Worm (Caenorhabditis elegans) whole organism, early embryonic: ENCODE results near the gene oac-59.

Experiments
- B0310.2 ChIP-seq: sonication (generic microtip); optimal IDR thresholded peaks from 2 replicates; lab custom pipeline; 2016; ENCODE audit warnings: mild to moderate bottlenecking, missing genetic modification characterization, missing compliant biosample characterization
- F13C5.2 ChIP-seq: sonication (generic microtip); optimal IDR thresholded peaks from 2 replicates; lab custom pipeline; 2017; ENCODE audit warnings: mild to moderate bottlenecking, missing genetic modification characterization, inconsistent platforms, missing compliant biosample characterization
- aly-1 ChIP-seq: sonication (generic microtip); optimal IDR thresholded peaks from 2 replicates; lab custom pipeline; 2016; ENCODE audit warnings: missing genetic modification characterization, missing compliant biosample characterization
- ama-1 ChIP-seq: fragments of 150-350 bp; optimal IDR thresholded peaks from 2 replicates; lab custom pipeline; 2014
- ceh-13 ChIP-seq: fragments of 200-800 bp; sonication (Bioruptor generic); optimal IDR thresholded peaks from 2 replicates; lab custom pipeline; 2018; ENCODE audit warnings: mild to moderate bottlenecking, missing genetic modification characterization, missing compliant biosample characterization
- ceh-36 ChIP-seq: sonication (generic microtip); optimal IDR thresholded peaks from 2 replicates; lab custom pipeline; 2016; ENCODE audit warnings: missing genetic modification characterization, inconsistent platforms, missing compliant biosample characterization
- ets-7 ChIP-seq: sonication (generic microtip); optimal IDR thresholded peaks from 2 replicates; lab custom pipeline; 2016; ENCODE audit warnings: missing genotype, missing genetic modification characterization, missing compliant biosample characterization
- flt-1 ChIP-seq: fragments of 200-800 bp; sonication (Bioruptor generic); IDR thresholded peaks from 2 replicates; pipeline ENCODE4 v1.3.6; 2022; ENCODE audit warnings: missing genetic modification characterization, missing compliant biosample characterization
- hmbx-1 ChIP-seq: sonication (generic microtip); optimal IDR thresholded peaks from 2 replicates; lab custom pipeline; 2016; ENCODE audit warnings: mild to moderate bottlenecking, missing genetic modification characterization, missing compliant biosample characterization
- hmg-4 ChIP-seq: fragments of 200-800 bp; sonication (Bioruptor generic); optimal IDR thresholded peaks from 2 replicates; lab custom pipeline; 2018; ENCODE audit warnings: mild to moderate bottlenecking, missing genetic modification characterization, missing compliant biosample characterization
- hnd-1 ChIP-seq: sonication (generic microtip); optimal IDR thresholded peaks from 2 replicates; lab custom pipeline; 2016; ENCODE audit warnings: missing genetic modification characterization, missing compliant biosample characterization
- pes-1 ChIP-seq: fragments of 200-800 bp; sonication (Bioruptor generic); IDR thresholded peaks from 2 replicates; pipeline ENCODE4 v1.3.6; 2022; ENCODE audit warnings: missing genetic modification reagents, missing genetic modification characterization, missing compliant biosample characterization
- scrt-1 ChIP-seq: fragments of 200-800 bp; sonication (Bioruptor generic); IDR thresholded peaks from 2 replicates; pipeline ENCODE4 v1.3.6; 2022; ENCODE audit warnings: missing genetic modification characterization, missing compliant biosample characterization
- sea-1 ChIP-seq: fragments of 200-800 bp; sonication (Bioruptor generic); conservative IDR thresholded peaks from 2 replicates; pipeline ENCODE4 v1.3.6; 2022; ENCODE audit warnings: missing genetic modification characterization, missing compliant biosample characterization
- tbx-11 ChIP-seq: fragments of 200-800 bp; sonication (Bioruptor generic); IDR thresholded peaks from 2 replicates; pipeline ENCODE4 v1.3.6; 2022; ENCODE audit warnings: missing genetic modification characterization, missing compliant biosample characterization
- tbx-37 ChIP-seq: fragments of 200-800 bp; sonication (Bioruptor generic); conservative IDR thresholded peaks from 2 replicates; pipeline ENCODE4 v1.3.6; 2022; ENCODE audit warnings: missing genetic modification reagents, missing genetic modification characterization, missing compliant biosample characterization
- tra-4 ChIP-seq: sonication (generic microtip); optimal IDR thresholded peaks from 2 replicates; lab custom pipeline; 2017; ENCODE audit warnings: missing genetic modification characterization, missing compliant biosample characterization

Gene oac-59

DNA sequence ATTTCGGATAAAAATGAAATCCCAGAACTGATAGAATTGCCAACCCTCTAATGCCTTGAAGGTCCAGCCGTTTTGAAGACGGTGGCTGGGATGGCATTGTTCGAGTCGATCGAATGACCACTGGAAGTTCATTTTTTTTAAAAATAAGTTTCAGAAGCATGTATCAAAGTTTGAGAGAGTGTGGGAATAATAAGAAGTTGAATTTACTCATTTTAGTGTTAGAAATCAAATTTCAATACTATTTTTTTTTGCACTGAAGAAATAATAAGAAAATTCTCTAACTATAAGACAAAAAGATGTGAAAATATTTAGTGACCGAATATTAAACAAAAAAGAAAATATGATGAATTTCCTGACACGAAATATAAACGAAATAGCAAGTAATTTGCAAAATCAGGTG lies at the start of gene oac-59:
TSS of gene oac-59 (minus strand) at position 101 of the 400 bp plus-strand sequence.
- TF ChIP-seq hmbx-1 (tag; lab: Kevin White, UChicago) (no peak), sea-1 (GFP tag; lab: Robert Waterston, UW) (no peak), scrt-1 (GFP tag; lab: Robert Waterston, UW) (no peak), F13C5.2 (tag; lab: Kevin White, UChicago) (no peak), aly-1 (tag; lab: Kevin White, UChicago) (no peak), flt-1 (GFP tag; lab: Robert Waterston, UW) (no peak)

DNA sequence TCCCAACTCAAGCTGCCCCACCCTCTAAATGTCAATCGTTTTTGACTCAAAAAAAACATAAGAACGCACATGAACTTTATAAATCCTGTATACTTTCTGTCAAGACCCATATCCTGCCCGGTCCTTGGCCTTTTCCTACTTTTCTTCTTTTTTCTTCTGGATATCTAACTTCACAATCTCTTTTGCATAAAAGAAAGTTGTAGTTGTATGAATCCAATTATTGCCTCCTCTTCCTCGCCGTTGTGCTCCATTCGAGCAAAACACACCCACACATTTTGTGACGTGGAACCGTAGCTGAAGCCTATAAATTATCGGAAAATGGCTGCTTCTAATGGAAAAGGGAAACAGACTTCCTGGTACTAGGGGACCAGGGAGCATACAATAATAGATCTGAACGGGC lies 49.2 kb upstream of the oac-59 start:
- TF ChIP-seq aly-1 (tag; lab: Kevin White, UChicago) (no peak), tbx-11 (no peak), ceh-13 (GFP tag; lab: Kevin White, UChicago) (no peak), scrt-1 (GFP tag; lab: Robert Waterston, UW) (no peak), flt-1 (GFP tag; lab: Robert Waterston, UW) (no peak), tra-4 (tag; lab: Kevin White, UChicago) (no peak), B0310.2 (no peak), ceh-36 (tag; lab: Kevin White, UChicago) (no peak), hmbx-1 (tag; lab: Kevin White, UChicago) (no peak), tbx-37 (GFP tag; lab: Robert Waterston, UW) (no peak)

- TF ChIP-seq tbx-11, result no peak
- no peak for TF ChIP-seq ama-1 (lab: Kevin White, UChicago)
- no peak for TF ChIP-seq F13C5.2 (tag; lab: Kevin White, UChicago)
- TF ChIP-seq aly-1 (tag; lab: Kevin White, UChicago), result no peak
- no peak for TF ChIP-seq ceh-36 (tag; lab: Kevin White, UChicago)
- no peak for TF ChIP-seq scrt-1 (GFP tag; lab: Robert Waterston, UW)
- TF ChIP-seq ets-7 (tag; lab: Kevin White, UChicago), result no peak
- no peak for TF ChIP-seq hmg-4 (GFP tag; lab: Kevin White, UChicago)
- no peak for TF ChIP-seq sea-1 (GFP tag; lab: Robert Waterston, UW)
- TF ChIP-seq tra-4 (tag; lab: Kevin White, UChicago), result no peak
- TF ChIP-seq flt-1 (GFP tag; lab: Robert Waterston, UW), result no peak
Measured at ce11 chrIV:12349639-12350038, 48.6 kb upstream of the oac-59 start, which contains the start of gene best-22. Gene best-22, plus strand, starts transcription at chrIV:12349939.

DNA sequence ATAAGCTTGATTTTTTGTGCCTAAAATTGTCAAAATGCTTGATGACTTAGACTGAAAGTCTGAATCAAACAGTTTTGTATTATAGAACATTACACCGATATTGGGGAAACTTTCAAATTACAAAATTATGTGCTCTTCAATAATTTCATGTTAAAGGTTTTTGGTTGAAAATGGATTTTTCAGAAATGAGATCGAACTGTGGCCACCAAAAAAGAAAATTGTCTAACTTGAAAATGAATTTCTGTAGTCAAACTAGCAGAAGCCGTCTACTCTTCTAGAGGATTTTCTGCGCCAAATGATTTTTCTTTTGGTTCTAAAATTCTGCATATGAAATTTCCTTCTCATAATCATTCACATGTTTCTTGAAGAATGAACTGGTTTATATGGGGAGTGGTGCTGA lies 39.8 kb upstream of the oac-59 start:
- TF ChIP-seq sea-1 (GFP tag; lab: Robert Waterston, UW) (no peak), ama-1 (lab: Kevin White, UChicago) (no peak), ets-7 (tag; lab: Kevin White, UChicago) (no peak), scrt-1 (GFP tag; lab: Robert Waterston, UW) (no peak), tra-4 (tag; lab: Kevin White, UChicago) (no peak), B0310.2 (no peak), hmbx-1 (tag; lab: Kevin White, UChicago) (no peak), tbx-37 (GFP tag; lab: Robert Waterston, UW) (no peak), flt-1 (GFP tag; lab: Robert Waterston, UW) (no peak), ceh-13 (GFP tag; lab: Kevin White, UChicago) (no peak), pes-1 (GFP tag; lab: Robert Waterston, UW) (no peak), ceh-36 (tag; lab: Kevin White, UChicago) (no peak), hnd-1 (no peak), tbx-11 (no peak), F13C5.2 (tag; lab: Kevin White, UChicago) (no peak), hmg-4 (GFP tag; lab: Kevin White, UChicago) (no peak), aly-1 (tag; lab: Kevin White, UChicago) (no peak)

ce11 chrIV:12336893-12337627 lies 36.0 kb upstream of the oac-59 start, which contains the start of the genes F19B6.10 and wht-5:
Gene F19B6.10, plus strand, starts transcription at chrIV:12337193.
Gene wht-5, plus strand, starts transcription at chrIV:12337577.
- TF ChIP-seq tra-4 (tag; lab: Kevin White, UChicago) (no peak), ceh-36 (tag; lab: Kevin White, UChicago) (no peak), tbx-11 (no peak), scrt-1 (GFP tag; lab: Robert Waterston, UW) (no peak), F13C5.2 (tag; lab: Kevin White, UChicago) (no peak), flt-1 (GFP tag; lab: Robert Waterston, UW) (no peak), hmbx-1 (tag; lab: Kevin White, UChicago) (no peak), sea-1 (GFP tag; lab: Robert Waterston, UW) (no peak), ama-1 (lab: Kevin White, UChicago) (no peak), ets-7 (tag; lab: Kevin White, UChicago) (no peak)

ce11 chrIV:12335798-12336197 lies 34.7 kb upstream of the oac-59 start, which contains the start of gene F19B6.1:
Gene F19B6.1, minus strand, starts transcription at chrIV:12336075.
- TF ChIP-seq ceh-36 (tag; lab: Kevin White, UChicago) (no peak), B0310.2 (no peak), scrt-1 (GFP tag; lab: Robert Waterston, UW) (no peak), F13C5.2 (tag; lab: Kevin White, UChicago) (no peak), sea-1 (GFP tag; lab: Robert Waterston, UW) (no peak), ets-7 (tag; lab: Kevin White, UChicago) (no peak), flt-1 (GFP tag; lab: Robert Waterston, UW) (no peak), hmg-4 (GFP tag; lab: Kevin White, UChicago) (no peak), tbx-37 (GFP tag; lab: Robert Waterston, UW) (no peak), tbx-11 (no peak), hnd-1 (no peak), tra-4 (tag; lab: Kevin White, UChicago) (no peak), hmbx-1 (tag; lab: Kevin White, UChicago) (no peak), pes-1 (GFP tag; lab: Robert Waterston, UW) (no peak), ceh-13 (GFP tag; lab: Kevin White, UChicago) (no peak), ama-1 (lab: Kevin White, UChicago) (no peak), aly-1 (tag; lab: Kevin White, UChicago) (no peak)
